Worm (Caenorhabditis elegans) whole organism, mixed stage, embryonic: ENCODE data around the gene vglu-2.

Experiments used
- ces-1 ChIP-seq: fragments of 150-350 bp; optimal IDR thresholded peaks from 2 replicates; lab custom pipeline; 2014; ENCODE audit warnings: missing biosample characterization, missing genetic modification reagents, missing genetic modification characterization
- elt-3 ChIP-seq: fragments of 150-350 bp; optimal IDR thresholded peaks from 2 replicates; lab custom pipeline; 2014; ENCODE audit warnings: missing biosample characterization, missing genetic modification characterization
- ham-2 ChIP-seq: fragments of 200-800 bp; sonication (Bioruptor generic); optimal IDR thresholded peaks from 2 replicates; lab custom pipeline; 2018; ENCODE audit warnings: mild to moderate bottlenecking, missing genetic modification characterization, missing compliant biosample characterization
- lin-13 ChIP-seq: fragments of 150-350 bp; optimal IDR thresholded peaks from 2 replicates; lab custom pipeline; 2014; ENCODE audit warnings: missing biosample characterization, missing genetic modification characterization
- nhr-12 ChIP-seq: fragments of 150-350 bp; optimal IDR thresholded peaks from 2 replicates; lab custom pipeline; 2014; ENCODE audit warnings: missing biosample characterization, missing genetic modification characterization
- nhr-2 ChIP-seq: fragments of 150-350 bp; optimal IDR thresholded peaks from 2 replicates; lab custom pipeline; 2014; ENCODE audit warnings: missing biosample characterization, missing genetic modification characterization
- nhr-28 ChIP-seq: fragments of 150-350 bp; optimal IDR thresholded peaks from 2 replicates; lab custom pipeline; 2014; ENCODE audit warnings: missing biosample characterization, missing genetic modification characterization
- nhr-76 ChIP-seq: sonication (generic microtip); optimal IDR thresholded peaks from 2 replicates; lab custom pipeline; 2017; ENCODE audit warnings: missing biosample characterization, missing genetic modification characterization
- pha-4 ChIP-seq: fragments of 150-350 bp; optimal IDR thresholded peaks from 2 replicates; lab custom pipeline; 2018; ENCODE audit warnings: missing biosample characterization, missing genetic modification reagents, missing genetic modification characterization
- snpc-4 ChIP-seq: fragments of 150-350 bp; optimal IDR thresholded peaks from 2 replicates; lab custom pipeline; 2014; ENCODE audit warnings: missing biosample characterization, missing genetic modification characterization
- sptf-1 ChIP-seq: sonication (generic microtip); optimal IDR thresholded peaks from 2 replicates; lab custom pipeline; 2017; ENCODE audit warnings: mild to moderate bottlenecking, missing genetic modification characterization, moderate library complexity, missing compliant biosample characterization
- unc-62 ChIP-seq: fragments of 150-350 bp; optimal IDR thresholded peaks from 2 replicates; lab custom pipeline; 2014; ENCODE audit warnings: missing biosample characterization, missing genetic modification reagents, missing genetic modification characterization
- ztf-11 ChIP-seq: fragments of 150-350 bp; optimal IDR thresholded peaks from 2 replicates; lab custom pipeline; 2014; ENCODE audit warnings: missing biosample characterization, missing genetic modification characterization

- no peak for TF ChIP-seq elt-3 (tag; lab: Kevin White, UChicago)
- TF ChIP-seq nhr-2 (tag; lab: Kevin White, UChicago): no peak
- no peak for TF ChIP-seq snpc-4 (tag; lab: Kevin White, UChicago)
- no peak for TF ChIP-seq ham-2 (GFP tag; lab: Kevin White, UChicago)
- TF ChIP-seq unc-62 (GFP tag; lab: Kevin White, UChicago): no peak
- TF ChIP-seq nhr-28: no peak
- no peak for TF ChIP-seq nhr-76 (tag; lab: Kevin White, UChicago)
- no peak for TF ChIP-seq sptf-1 (tag; lab: Kevin White, UChicago)
- no peak for TF ChIP-seq lin-13 (tag; lab: Kevin White, UChicago)
- no peak for TF ChIP-seq ces-1 (GFP tag; lab: Kevin White, UChicago)
- no peak for TF ChIP-seq nhr-12 (tag; lab: Kevin White, UChicago)
- TF ChIP-seq pha-4: no peak
- TF ChIP-seq ztf-11 (tag; lab: Kevin White, UChicago): no peak
Observed at ce11 chrIII:10271807-10272206, 23.1 kb upstream of the vglu-2 start.
